Worm (Caenorhabditis elegans) whole organism, early embryonic: ENCODE results near the gene F36H1.11.

Experiments
- B0310.2 ChIP-seq: sonication (generic microtip); optimal IDR thresholded peaks from 2 replicates; lab custom pipeline; 2016; ENCODE audit warnings: mild to moderate bottlenecking, missing genetic modification characterization, missing compliant biosample characterization
- F13C5.2 ChIP-seq: sonication (generic microtip); optimal IDR thresholded peaks from 2 replicates; lab custom pipeline; 2017; ENCODE audit warnings: mild to moderate bottlenecking, missing genetic modification characterization, inconsistent platforms, missing compliant biosample characterization
- aly-1 ChIP-seq: sonication (generic microtip); optimal IDR thresholded peaks from 2 replicates; lab custom pipeline; 2016; ENCODE audit warnings: missing genetic modification characterization, missing compliant biosample characterization
- ama-1 ChIP-seq: fragments of 150-350 bp; optimal IDR thresholded peaks from 2 replicates; lab custom pipeline; 2014
- ceh-13 ChIP-seq: fragments of 200-800 bp; sonication (Bioruptor generic); optimal IDR thresholded peaks from 2 replicates; lab custom pipeline; 2018; ENCODE audit warnings: mild to moderate bottlenecking, missing genetic modification characterization, missing compliant biosample characterization
- ceh-36 ChIP-seq: sonication (generic microtip); optimal IDR thresholded peaks from 2 replicates; lab custom pipeline; 2016; ENCODE audit warnings: missing genetic modification characterization, inconsistent platforms, missing compliant biosample characterization
- ets-7 ChIP-seq: sonication (generic microtip); optimal IDR thresholded peaks from 2 replicates; lab custom pipeline; 2016; ENCODE audit warnings: missing genotype, missing genetic modification characterization, missing compliant biosample characterization
- flt-1 ChIP-seq: fragments of 200-800 bp; sonication (Bioruptor generic); IDR thresholded peaks from 2 replicates; pipeline ENCODE4 v1.3.6; 2022; ENCODE audit warnings: missing genetic modification characterization, missing compliant biosample characterization
- hmbx-1 ChIP-seq: sonication (generic microtip); optimal IDR thresholded peaks from 2 replicates; lab custom pipeline; 2016; ENCODE audit warnings: mild to moderate bottlenecking, missing genetic modification characterization, missing compliant biosample characterization
- hmg-4 ChIP-seq: fragments of 200-800 bp; sonication (Bioruptor generic); optimal IDR thresholded peaks from 2 replicates; lab custom pipeline; 2018; ENCODE audit warnings: mild to moderate bottlenecking, missing genetic modification characterization, missing compliant biosample characterization
- hnd-1 ChIP-seq: sonication (generic microtip); optimal IDR thresholded peaks from 2 replicates; lab custom pipeline; 2016; ENCODE audit warnings: missing genetic modification characterization, missing compliant biosample characterization
- pes-1 ChIP-seq: fragments of 200-800 bp; sonication (Bioruptor generic); IDR thresholded peaks from 2 replicates; pipeline ENCODE4 v1.3.6; 2022; ENCODE audit warnings: missing genetic modification reagents, missing genetic modification characterization, missing compliant biosample characterization
- scrt-1 ChIP-seq: fragments of 200-800 bp; sonication (Bioruptor generic); IDR thresholded peaks from 2 replicates; pipeline ENCODE4 v1.3.6; 2022; ENCODE audit warnings: missing genetic modification characterization, missing compliant biosample characterization
- sea-1 ChIP-seq: fragments of 200-800 bp; sonication (Bioruptor generic); conservative IDR thresholded peaks from 2 replicates; pipeline ENCODE4 v1.3.6; 2022; ENCODE audit warnings: missing genetic modification characterization, missing compliant biosample characterization
- tbx-11 ChIP-seq: fragments of 200-800 bp; sonication (Bioruptor generic); IDR thresholded peaks from 2 replicates; pipeline ENCODE4 v1.3.6; 2022; ENCODE audit warnings: missing genetic modification characterization, missing compliant biosample characterization
- tbx-37 ChIP-seq: fragments of 200-800 bp; sonication (Bioruptor generic); conservative IDR thresholded peaks from 2 replicates; pipeline ENCODE4 v1.3.6; 2022; ENCODE audit warnings: missing genetic modification reagents, missing genetic modification characterization, missing compliant biosample characterization
- tra-4 ChIP-seq: sonication (generic microtip); optimal IDR thresholded peaks from 2 replicates; lab custom pipeline; 2017; ENCODE audit warnings: missing genetic modification characterization, missing compliant biosample characterization

F36H1.11 gene

ce11 chrIV:11048871-11049270 is at the start of gene F36H1.11:
Gene F36H1.11, plus strand, starts transcription at chrIV:11049171.
- TF ChIP-seq hnd-1 (tag; lab: Kevin White, UChicago) (no peak), ama-1 (lab: Kevin White, UChicago) (no peak), hmg-4 (GFP tag; lab: Kevin White, UChicago) (no peak), ets-7 (tag; lab: Kevin White, UChicago) (no peak), F13C5.2 (tag; lab: Kevin White, UChicago) (no peak), B0310.2 (tag; lab: Kevin White, UChicago) (no peak), pes-1 (GFP tag; lab: Robert Waterston, UW) (no peak), tbx-11 (GFP tag; lab: Robert Waterston, UW) (no peak), tbx-37 (GFP tag; lab: Robert Waterston, UW) (no peak), ceh-13 (GFP tag; lab: Kevin White, UChicago) (no peak), aly-1 (tag; lab: Kevin White, UChicago) (no peak), flt-1 (GFP tag; lab: Robert Waterston, UW) (no peak), scrt-1 (GFP tag; lab: Robert Waterston, UW) (no peak), ceh-36 (tag; lab: Kevin White, UChicago) (no peak), sea-1 (no peak), tra-4 (tag; lab: Kevin White, UChicago) (no peak), hmbx-1 (no peak)

ce11 chrIV:11001614-11002013 is 47.4 kb upstream of the F36H1.11 start, which contains the start of gene F13H10.9:
Gene F13H10.9, plus strand, starts transcription at chrIV:11001914.
- TF ChIP-seq tra-4 (tag; lab: Kevin White, UChicago) (no peak), F13C5.2 (tag; lab: Kevin White, UChicago) (no peak), tbx-37 (GFP tag; lab: Robert Waterston, UW) (no peak), hnd-1 (tag; lab: Kevin White, UChicago) (no peak), ceh-13 (GFP tag; lab: Kevin White, UChicago) (no peak), ama-1 (lab: Kevin White, UChicago) (no peak), tbx-11 (GFP tag; lab: Robert Waterston, UW) (no peak), B0310.2 (tag; lab: Kevin White, UChicago) (no peak), hmg-4 (GFP tag; lab: Kevin White, UChicago) (no peak), hmbx-1 (no peak), flt-1 (GFP tag; lab: Robert Waterston, UW) (no peak), scrt-1 (GFP tag; lab: Robert Waterston, UW) (no peak), pes-1 (GFP tag; lab: Robert Waterston, UW) (no peak), sea-1 (no peak), ets-7 (tag; lab: Kevin White, UChicago) (no peak)

ce11 chrIV:11004273-11004672 is 44.7 kb upstream of the F36H1.11 start, which contains the start of gene F13H10.1:
Gene F13H10.1, plus strand, starts transcription at chrIV:11004573.
- TF ChIP-seq tbx-11 (GFP tag; lab: Robert Waterston, UW) (no peak), aly-1 (tag; lab: Kevin White, UChicago) (no peak), ceh-36 (tag; lab: Kevin White, UChicago) (no peak), tbx-37 (GFP tag; lab: Robert Waterston, UW) (no peak), ets-7 (tag; lab: Kevin White, UChicago) (no peak), flt-1 (GFP tag; lab: Robert Waterston, UW) (no peak), F13C5.2 (tag; lab: Kevin White, UChicago) (no peak), ama-1 (lab: Kevin White, UChicago) (no peak)

ce11 chrIV:11006383-11006782 is 42.6 kb upstream of the F36H1.11 start:
- TF ChIP-seq pes-1 (GFP tag; lab: Robert Waterston, UW) (no peak), scrt-1 (GFP tag; lab: Robert Waterston, UW) (no peak), ceh-13 (GFP tag; lab: Kevin White, UChicago) (no peak), tbx-37 (GFP tag; lab: Robert Waterston, UW) (no peak), hnd-1 (tag; lab: Kevin White, UChicago) (no peak), aly-1 (tag; lab: Kevin White, UChicago) (no peak), ets-7 (tag; lab: Kevin White, UChicago) (no peak), hmbx-1 (no peak), tbx-11 (GFP tag; lab: Robert Waterston, UW) (no peak)

ce11 chrIV:11006868-11007267 is 42.1 kb upstream of the F36H1.11 start:
- no peak for TF ChIP-seq F13C5.2 (tag; lab: Kevin White, UChicago)
- TF ChIP-seq B0310.2 (tag; lab: Kevin White, UChicago) = no peak
- no peak for TF ChIP-seq scrt-1 (GFP tag; lab: Robert Waterston, UW)
- TF ChIP-seq hmbx-1 = no peak
- no peak for TF ChIP-seq tbx-37 (GFP tag; lab: Robert Waterston, UW)

ce11 chrIV:11008255-11008654 is 40.7 kb upstream of the F36H1.11 start:
- no peak for TF ChIP-seq pes-1 (GFP tag; lab: Robert Waterston, UW)
- TF ChIP-seq scrt-1 (GFP tag; lab: Robert Waterston, UW) = no peak
- no peak for TF ChIP-seq hmg-4 (GFP tag; lab: Kevin White, UChicago)
- no peak for TF ChIP-seq flt-1 (GFP tag; lab: Robert Waterston, UW)
- TF ChIP-seq ama-1 (lab: Kevin White, UChicago) = no peak
- no peak for TF ChIP-seq sea-1
- TF ChIP-seq tbx-11 (GFP tag; lab: Robert Waterston, UW) = no peak
- TF ChIP-seq aly-1 (tag; lab: Kevin White, UChicago) = no peak
- TF ChIP-seq ceh-13 (GFP tag; lab: Kevin White, UChicago) = no peak
- TF ChIP-seq hnd-1 (tag; lab: Kevin White, UChicago) = no peak

ce11 chrIV:11008996-11009395 is 40.0 kb upstream of the F36H1.11 start, which contains the start of gene F13H10.6:
Gene F13H10.6, plus strand, starts transcription at chrIV:11009296.
- TF ChIP-seq ets-7 (tag; lab: Kevin White, UChicago) (no peak), tra-4 (tag; lab: Kevin White, UChicago) (no peak), F13C5.2 (tag; lab: Kevin White, UChicago) (no peak), hmbx-1 (no peak), sea-1 (no peak), ceh-36 (tag; lab: Kevin White, UChicago) (no peak), pes-1 (GFP tag; lab: Robert Waterston, UW) (no peak), aly-1 (tag; lab: Kevin White, UChicago) (no peak), ama-1 (lab: Kevin White, UChicago) (no peak), ceh-13 (GFP tag; lab: Kevin White, UChicago) (no peak), tbx-11 (GFP tag; lab: Robert Waterston, UW) (no peak), tbx-37 (GFP tag; lab: Robert Waterston, UW) (no peak), B0310.2 (tag; lab: Kevin White, UChicago) (no peak), flt-1 (GFP tag; lab: Robert Waterston, UW) (no peak), hnd-1 (tag; lab: Kevin White, UChicago) (no peak), scrt-1 (GFP tag; lab: Robert Waterston, UW) (no peak), hmg-4 (GFP tag; lab: Kevin White, UChicago) (no peak)
